Fruit fly (Drosophila melanogaster): ENCODE measurements around the gene Dnaaf6.
A peak's percentile ranks its signal among the peaks of the same experiment; 100 is the strongest.

Gene Dnaaf6

dm6 chr3L:14661567-14662258 lies 22.9 kb upstream of the Dnaaf6 start (continued):
- TF ChIP-seq CG3163 (GFP tag; optimal IDR thresholded peaks at IDR 0.05) (peak; percentile 52), grau (tag; optimal IDR thresholded peaks at IDR 0.05) (peak; percentile 72), CG15601 (tag; optimal IDR thresholded peaks at IDR 0.05) (peak; percentile 79), caup (GFP tag; optimal IDR thresholded peaks at IDR 0.05; ENCODE audit: severe bottlenecking) (peak; percentile 76), bigmax (GFP tag; optimal IDR thresholded peaks at IDR 0.05) (no peak), CG34422 (GFP tag; IDR thresholded peaks at IDR 0.05) (peak; percentile 90), Kr (GFP tag; optimal IDR thresholded peaks at IDR 0.05) (no peak), Scr (GFP tag; IDR thresholded peaks at IDR 0.05; ENCODE audit: partially characterized antibody) (no peak), prd (optimal IDR thresholded peaks at IDR 0.05) (no peak), prd (GFP tag; IDR thresholded peaks at IDR 0.05) (peak; percentile 90), bbx (GFP tag; IDR thresholded peaks at IDR 0.05; ENCODE audit: partially characterized antibody) (no peak), pum (GFP tag; optimal IDR thresholded peaks at IDR 0.05) (peak; percentile 72), ewg (GFP tag; optimal IDR thresholded peaks at IDR 0.05) (peak; percentile 78), CG16813 (GFP tag; IDR thresholded peaks at IDR 0.05; ENCODE audit: partially characterized antibody) (no peak), ase (GFP tag; IDR thresholded peaks at IDR 0.05) (peak; percentile 74; the same call in 2 of the 3 replicates), CG33213 (GFP tag; optimal IDR thresholded peaks at IDR 0.05) (peak; percentile 62), MBD-R2 (GFP tag; IDR thresholded peaks at IDR 0.05) (no peak), hth (optimal IDR thresholded peaks at IDR 0.05) (no peak), Spps (tag; optimal IDR thresholded peaks at IDR 0.05) (peak; percentile 52), Sry-β (GFP tag; optimal IDR thresholded peaks at IDR 0.05) (no peak), Usf (GFP tag; optimal IDR thresholded peaks at IDR 0.05) (peak; percentile 19), danr (GFP tag; IDR thresholded peaks at IDR 0.05) (peak; percentile 71; the same call in 1 of the 2 replicates), CG10267 (tag; optimal IDR thresholded peaks at IDR 0.05) (peak; percentile 75), CG2875 (GFP tag; optimal IDR thresholded peaks at IDR 0.05) (peak; percentile 67), CG10565 (GFP tag; optimal IDR thresholded peaks at IDR 0.05) (no peak), stc (GFP tag; IDR thresholded peaks at IDR 0.05) (peak; percentile 82), ken (GFP tag; IDR thresholded peaks at IDR 0.05) (peak; percentile 74; the same call in 2 of the 3 replicates), CrebB (tag; optimal IDR thresholded peaks at IDR 0.05) (peak; percentile 77), dm (GFP tag; optimal IDR thresholded peaks at IDR 0.05) (peak; percentile 49), ssp (GFP tag; IDR thresholded peaks at IDR 0.05) (peak; percentile 73), gem (tag; optimal IDR thresholded peaks at IDR 0.05) (peak; percentile 89), CG7372 (GFP tag; IDR thresholded peaks at IDR 0.05) (peak; percentile 54), ranshi (GFP tag; IDR thresholded peaks at IDR 0.05) (peak; percentile 69), Meics (GFP tag; optimal IDR thresholded peaks at IDR 0.05) (peak; percentile 83), jumu (GFP tag; optimal IDR thresholded peaks at IDR 0.05) (peak; percentile 79), Jarid2 (GFP tag; optimal IDR thresholded peaks at IDR 0.05) (no peak), BtbVII (GFP tag; optimal IDR thresholded peaks at IDR 0.05) (peak; percentile 64), sug (tag; optimal IDR thresholded peaks at IDR 0.05) (peak; percentile 43), tin (GFP tag; optimal IDR thresholded peaks at IDR 0.05) (peak; percentile 38), Doc3 (GFP tag; IDR thresholded peaks at IDR 0.05; ENCODE audit: partially characterized antibody) (no peak), CG10959 (GFP tag; IDR thresholded peaks at IDR 0.05) (peak; percentile 59), Adf1 (GFP tag; IDR thresholded peaks at IDR 0.05) (peak; percentile 13; the same call in 1 of the 2 replicates), CG15514 (GFP tag; optimal IDR thresholded peaks at IDR 0.05) (peak; percentile 69), CG10366 (GFP tag; IDR thresholded peaks at IDR 0.05) (peak; percentile 85), Dp (GFP tag; optimal IDR thresholded peaks at IDR 0.05) (no peak), BEAF-32 (GFP tag; optimal IDR thresholded peaks at IDR 0.05) (no peak), tap (tag; optimal IDR thresholded peaks at IDR 0.05) (peak; percentile 12), ap (GFP tag; IDR thresholded peaks at IDR 0.05) (peak; percentile 69), Taf1 (GFP tag; IDR thresholded peaks at IDR 0.05) (peak; percentile 51; the same call in 1 of the 2 replicates)
